Fruit fly (Drosophila melanogaster): ENCODE data around the gene CG9922.
A peak's percentile ranks its signal among the peaks of the same experiment; 100 is the strongest.

Gene CG9922

dm6 chr3R:14014580-14014979, 21.6 kb downstream of the CG9922 start (continued):
- no peak for TF ChIP-seq CG1832 (GFP tag; optimal IDR thresholded peaks at IDR 0.05)
- TF ChIP-seq Abd-B (GFP tag; optimal IDR thresholded peaks at IDR 0.05), result no peak
- no peak for TF ChIP-seq fu2 (GFP tag; optimal IDR thresholded peaks at IDR 0.05)
- TF ChIP-seq chif (GFP tag; optimal IDR thresholded peaks at IDR 0.05), result no peak
- no peak for TF ChIP-seq ind (GFP tag; optimal IDR thresholded peaks at IDR 0.05)
- TF ChIP-seq CG4730 (GFP tag; IDR thresholded peaks at IDR 0.05), result no peak
- TF ChIP-seq p53 (GFP tag; optimal IDR thresholded peaks at IDR 0.05), result no peak
- no peak for TF ChIP-seq tio (GFP tag; optimal IDR thresholded peaks at IDR 0.05)
- TF ChIP-seq usp (GFP tag; optimal IDR thresholded peaks at IDR 0.05), result no peak
- TF ChIP-seq ewg (GFP tag; optimal IDR thresholded peaks at IDR 0.05), result no peak
- TF ChIP-seq scrt (GFP tag; optimal IDR thresholded peaks at IDR 0.05), result peak; percentile 54
- TF ChIP-seq Mad (GFP tag; optimal IDR thresholded peaks at IDR 0.05), result no peak
- no peak for TF ChIP-seq CG12155 (GFP tag; optimal IDR thresholded peaks at IDR 0.05)
- TF ChIP-seq CG2120 (GFP tag; optimal IDR thresholded peaks at IDR 0.05), result no peak
- peak; percentile 50 for TF ChIP-seq Med (GFP tag)
- no peak for TF ChIP-seq ttk (GFP tag; IDR thresholded peaks at IDR 0.05)
- no peak for TF ChIP-seq cas (GFP tag; IDR thresholded peaks at IDR 0.05)
- TF ChIP-seq Rfx (GFP tag; IDR thresholded peaks at IDR 0.05), result no peak
- TF ChIP-seq CG7839 (tag; optimal IDR thresholded peaks at IDR 0.05), result no peak
- no peak for TF ChIP-seq twi (tag; optimal IDR thresholded peaks at IDR 0.05)
- no peak for TF ChIP-seq nau (GFP tag; optimal IDR thresholded peaks at IDR 0.05)
- 0 out of 3 replicates have a peak, but pooled peaks have one; percentile 33 for TF ChIP-seq CG2199 (GFP tag; IDR thresholded peaks at IDR 0.05)
- TF ChIP-seq Atf3 (GFP tag; optimal IDR thresholded peaks at IDR 0.05), result no peak
- TF ChIP-seq zen (tag; optimal IDR thresholded peaks at IDR 0.05), result no peak
- no peak for TF ChIP-seq otp (GFP tag; IDR thresholded peaks at IDR 0.05)
- no peak for TF ChIP-seq Hr3 (GFP tag; optimal IDR thresholded peaks at IDR 0.05)

- TF ChIP-seq danr (GFP tag; IDR thresholded peaks at IDR 0.05) (no peak), nerfin-1 (tag; optimal IDR thresholded peaks at IDR 0.05) (peak; percentile 32), MTF-1 (GFP tag; optimal IDR thresholded peaks at IDR 0.05; ENCODE audit: borderline replicate concordance) (no peak), CG2120 (GFP tag; optimal IDR thresholded peaks at IDR 0.05) (no peak), D (optimal IDR thresholded peaks at IDR 0.05) (peak; percentile 32), D (GFP tag; optimal IDR thresholded peaks at IDR 0.05) (no peak), CoRest (tag; optimal IDR thresholded peaks at IDR 0.05) (no peak), pan (optimal IDR thresholded peaks at IDR 0.05) (no peak), pan (GFP tag; optimal IDR thresholded peaks at IDR 0.05 in 1 of 2, IDR thresholded peaks at IDR 0.05 in 1 of 2) (no peak), inv (GFP tag; IDR thresholded peaks at IDR 0.05; ENCODE audit: partially characterized antibody) (no peak), Taf1 (GFP tag; IDR thresholded peaks at IDR 0.05) (no peak), Sox100B (GFP tag; optimal IDR thresholded peaks at IDR 0.05) (peak; percentile 16), chinmo (GFP tag; IDR thresholded peaks at IDR 0.05; ENCODE audit: partially characterized antibody) (peak; percentile 86; the same call in 2 of the 4 replicates), dysf (GFP tag; IDR thresholded peaks at IDR 0.05) (0 out of 3 replicates have a peak, but pooled peaks have one; percentile 19), gfzf (GFP tag; optimal IDR thresholded peaks at IDR 0.05) (no peak), mirr (GFP tag; optimal IDR thresholded peaks at IDR 0.05) (peak; percentile 37), E2f2 (GFP tag; IDR thresholded peaks at IDR 0.05) (peak; percentile 11; the same call in 1 of the 2 replicates), Mrtf (GFP tag; IDR thresholded peaks at IDR 0.05) (no peak), CG16863 (GFP tag; optimal IDR thresholded peaks at IDR 0.05) (no peak), Adf1 (GFP tag; IDR thresholded peaks at IDR 0.05) (peak; percentile 7; the same call in 1 of the 2 replicates), D19A (tag; optimal IDR thresholded peaks at IDR 0.05) (peak; percentile 94), Jarid2 (GFP tag; optimal IDR thresholded peaks at IDR 0.05) (no peak), CG8388 (GFP tag; optimal IDR thresholded peaks at IDR 0.05) (no peak), CG13894 (tag; optimal IDR thresholded peaks at IDR 0.05) (peak; percentile 78), NFAT (GFP tag; IDR thresholded peaks at IDR 0.05) (no peak), corto (GFP tag; optimal IDR thresholded peaks at IDR 0.05) (no peak), Sry-δ (GFP tag; optimal IDR thresholded peaks at IDR 0.05) (no peak)
Observed at dm6 chr3R:14013827-14014488, 22.2 kb downstream of the CG9922 start.
